Worm (Caenorhabditis elegans): ENCODE measurements around the gene srbc-7.

Gene srbc-7

ce11 chrV:7497440-7497839 lies 10.0 kb upstream of the srbc-7 start, which contains the start of gene srh-79:
srh-79 (plus strand) TSS chrV:7497740.
- TF ChIP-seq ceh-27 (GFP tag; optimal IDR thresholded peaks at IDR 0.05) = no peak
- no peak for TF ChIP-seq snpc-4 (GFP tag; optimal IDR thresholded peaks at IDR 0.05)
- TF ChIP-seq snpc-4 (tag; optimal IDR thresholded peaks at IDR 0.05) = no peak
- no peak for TF ChIP-seq F37B4.10 (GFP tag; IDR thresholded peaks at IDR 0.05)
- TF ChIP-seq K12H6.12 (tag; optimal IDR thresholded peaks at IDR 0.05) = no peak
- TF ChIP-seq ceh-58 (GFP tag; IDR thresholded peaks at IDR 0.05) = no peak
- TF ChIP-seq lin-35 (GFP tag; optimal IDR thresholded peaks at IDR 0.05) = no peak
- no peak for TF ChIP-seq gei-17 (GFP tag; optimal IDR thresholded peaks at IDR 0.05)
- TF ChIP-seq dpff-1 (tag; optimal IDR thresholded peaks at IDR 0.05) = no peak
- TF ChIP-seq nhr-80 (tag; optimal IDR thresholded peaks at IDR 0.05) = no peak
- no peak for TF ChIP-seq nhr-90 (tag; optimal IDR thresholded peaks at IDR 0.05)
- no peak for TF ChIP-seq F57C9.4 (tag; optimal IDR thresholded peaks at IDR 0.05)
- no peak for TF ChIP-seq B0035.1 (tag; optimal IDR thresholded peaks at IDR 0.05)
- TF ChIP-seq ztf-6 (GFP tag; IDR thresholded peaks at IDR 0.05) = no peak
- TF ChIP-seq B0336.3 (GFP tag; IDR thresholded peaks at IDR 0.05) = no peak
- TF ChIP-seq xnd-1 (tag; optimal IDR thresholded peaks at IDR 0.05) = no peak

ce11 chrV:7495189-7495588 lies 7.8 kb upstream of the srbc-7 start, which contains the start of gene srbc-11:
srbc-11 (minus strand) TSS chrV:7495289.
- no peak for TF ChIP-seq ztf-26 (tag; optimal IDR thresholded peaks at IDR 0.05)
- no peak for TF ChIP-seq snpc-4 (GFP tag; optimal IDR thresholded peaks at IDR 0.05)
- TF ChIP-seq snpc-4 (tag; optimal IDR thresholded peaks at IDR 0.05) = no peak
- no peak for TF ChIP-seq nhr-120 (GFP tag; IDR thresholded peaks at IDR 0.05)
- no peak for TF ChIP-seq attf-6 (GFP tag; IDR thresholded peaks at IDR 0.05)
- TF ChIP-seq tbp1 (GFP tag; optimal IDR thresholded peaks at IDR 0.05) = no peak
- no peak for TF ChIP-seq zim-3 (tag; optimal IDR thresholded peaks at IDR 0.05)
- no peak for TF ChIP-seq B0035.1 (tag; optimal IDR thresholded peaks at IDR 0.05)
- TF ChIP-seq ets-4 (GFP tag; optimal IDR thresholded peaks at IDR 0.05) = no peak

ce11 chrV:7492924-7493323 lies 5.5 kb upstream of the srbc-7 start, which contains the start of gene srbc-10:
srbc-10 (minus strand) TSS chrV:7493024.
- TF ChIP-seq cebp-1 (GFP tag; IDR thresholded peaks at IDR 0.05) = no peak
- no peak for TF ChIP-seq cebp-1 (tag; optimal IDR thresholded peaks at IDR 0.05)
- TF ChIP-seq hmg-20 (GFP tag; IDR thresholded peaks at IDR 0.05) = no peak
- no peak for TF ChIP-seq madf-3 (GFP tag; IDR thresholded peaks at IDR 0.05)
- TF ChIP-seq lin-40 (tag; optimal IDR thresholded peaks at IDR 0.05) = no peak
- no peak for TF ChIP-seq K12H6.12 (tag; optimal IDR thresholded peaks at IDR 0.05)

ce11 chrV:7490340-7490739 lies 2.9 kb upstream of the srbc-7 start, which contains the start of gene srbc-9:
srbc-9 (minus strand) TSS chrV:7490440.
- TF ChIP-seq F22D6.2 (tag; optimal IDR thresholded peaks at IDR 0.05) (no peak), lag-1 (GFP tag; IDR thresholded peaks at IDR 0.05) (no peak), zfh-2 (GFP tag; conservative IDR thresholded peaks at IDR 0.05) (no peak), rpc-1 (optimal IDR thresholded peaks at IDR 0.05) (no peak), rpc-1 (tag; optimal IDR thresholded peaks at IDR 0.05) (no peak), Y56A3A.18 (GFP tag; IDR thresholded peaks at IDR 0.05) (no peak), efl-1 (GFP tag; optimal IDR thresholded peaks at IDR 0.05) (no peak), let-526 (GFP tag; IDR thresholded peaks at IDR 0.05) (no peak), F57C9.4 (tag; optimal IDR thresholded peaks at IDR 0.05) (no peak), F23B12.7 (tag; optimal IDR thresholded peaks at IDR 0.05; ENCODE audit: insufficient read depth) (no peak), repo-1 (tag; optimal IDR thresholded peaks at IDR 0.05) (no peak), F55B11.4 (tag; optimal IDR thresholded peaks at IDR 0.05; ENCODE audit: borderline replicate concordance, insufficient read depth) (no peak), lsl-1 (GFP tag; optimal IDR thresholded peaks at IDR 0.05) (no peak), lin-40 (tag; optimal IDR thresholded peaks at IDR 0.05) (no peak), bed-1 (GFP tag; IDR thresholded peaks at IDR 0.05) (no peak), aptf-3 (GFP tag; IDR thresholded peaks at IDR 0.05) (no peak), tbp1 (GFP tag; optimal IDR thresholded peaks at IDR 0.05) (no peak)

Measured in whole organism, young adult.